Worm (Caenorhabditis elegans) whole organism, L2 larva: ENCODE measurements around the gene str-61.

Experiments
- egl-27 ChIP-seq: sonication (generic microtip); optimal IDR thresholded peaks from 3 replicates; lab custom pipeline; 2017; ENCODE audit warnings: missing biosample characterization, missing genetic modification reagents, missing genetic modification characterization
- fos-1 ChIP-seq: fragments of 150-350 bp; optimal IDR thresholded peaks from 2 replicates; lab custom pipeline; 2014; ENCODE audit warnings: missing biosample characterization, missing genetic modification characterization
- gmeb-1 ChIP-seq: fragments of 150-350 bp; optimal IDR thresholded peaks from 2 replicates; lab custom pipeline; 2014; ENCODE audit warnings: missing biosample characterization, missing genetic modification characterization
- sma-9 ChIP-seq, 2 experiments: fragments of 150-350 bp in 1 of 2; sonication (generic microtip) in 1 of 2; optimal IDR thresholded peaks; 2 replicates each; lab custom pipeline; 2014 to 2016; ENCODE audit warnings: missing genetic modification characterization in 2 of 2, mild to moderate bottlenecking in 1 of 2, missing biosample characterization in 1 of 2, missing compliant biosample characterization in 1 of 2, missing genetic modification reagents in 1 of 2, moderate library complexity in 1 of 2

- TF ChIP-seq sma-9 (GFP tag; optimal IDR thresholded peaks at IDR 0.05; lab: Kevin White, UChicago) (no peak), sma-9 (tag; optimal IDR thresholded peaks at IDR 0.05; lab: Kevin White, UChicago) (no peak), fos-1 (tag; lab: Kevin White, UChicago) (no peak), egl-27 (tag; lab: Kevin White, UChicago) (no peak), gmeb-1 (tag; lab: Kevin White, UChicago) (no peak)
Observed at ce11 chrV:16699752-16700259, 28.7 kb upstream of the str-61 start, which contains the start of gene Y70C5C.1.
